Worm (Caenorhabditis elegans) whole organism, young adult: ENCODE data around the gene ztf-17.

Experiments
- F49E8.2 ChIP-seq: sonication (generic microtip); optimal IDR thresholded peaks from 3 replicates; lab custom pipeline; 2017; ENCODE audit warnings: missing genetic modification characterization, mild to moderate bottlenecking, missing compliant biosample characterization, antibody characterized with exemption, moderate library complexity; ENCODE audit not compliant: insufficient read depth
- F52B5.7 ChIP-seq: sonication (generic microtip); optimal IDR thresholded peaks from 2 replicates; lab custom pipeline; 2016; ENCODE audit warnings: mild to moderate bottlenecking, missing genetic modification characterization, missing compliant biosample characterization
- Y67H2A.10 ChIP-seq: fragments of 200-800 bp; sonication (Bioruptor generic); conservative IDR thresholded peaks from 2 replicates; pipeline ENCODE4 v1.3.6; 2022; ENCODE audit warnings: missing genetic modification reagents, missing genetic modification characterization, missing compliant biosample characterization
- ccch-3 ChIP-seq: fragments of 200-800 bp; sonication (Bioruptor generic); optimal IDR thresholded peaks from 2 replicates; lab custom pipeline; 2018; ENCODE audit warnings: mild to moderate bottlenecking, missing genetic modification characterization, missing compliant biosample characterization
- dpl-1 ChIP-seq: fragments of 150-350 bp; optimal IDR thresholded peaks from 2 replicates; lab custom pipeline; 2014; ENCODE audit warnings: missing biosample characterization, missing genetic modification reagents, missing genetic modification characterization
- efl-1 ChIP-seq: fragments of 150-350 bp; optimal IDR thresholded peaks from 2 replicates; lab custom pipeline; 2014; ENCODE audit warnings: missing biosample characterization, missing genetic modification reagents, missing genetic modification characterization
- let-607 ChIP-seq, 2 experiments: fragments of 200-800 bp in 1 of 2; sonication (Bioruptor generic) in 1 of 2; sonication (generic microtip) in 1 of 2; optimal IDR thresholded peaks; 2 replicates each; lab custom pipeline; 2016 to 2018; ENCODE audit warnings: mild to moderate bottlenecking in 2 of 2, missing compliant biosample characterization in 2 of 2, missing genetic modification characterization in 2 of 2, moderate library complexity in 2 of 2, missing genotype in 1 of 2
- nfyb-1 ChIP-seq: fragments of 200-800 bp; sonication (Bioruptor generic); IDR thresholded peaks from 2 replicates; pipeline ENCODE4 v1.3.6; 2022; ENCODE audit warnings: missing genetic modification reagents, missing genetic modification characterization, missing compliant biosample characterization
- sptf-2 ChIP-seq: fragments of 200-800 bp; sonication (Bioruptor generic); optimal IDR thresholded peaks from 2 replicates; lab custom pipeline; 2018; ENCODE audit warnings: mild to moderate bottlenecking, missing genetic modification characterization, missing compliant biosample characterization
- unc-62 ChIP-seq: fragments of 150-350 bp; optimal IDR thresholded peaks from 2 replicates; lab custom pipeline; 2014; ENCODE audit warnings: missing biosample characterization, missing genetic modification reagents, missing genetic modification characterization

- TF ChIP-seq ccch-3 (no peak), let-607 (tag; optimal IDR thresholded peaks at IDR 0.05; lab: Kevin White, UChicago) (no peak), dpl-1 (no peak), Y67H2A.10 (GFP tag; lab: Robert Waterston, UW) (no peak), sptf-2 (no peak), nfyb-1 (GFP tag; lab: Robert Waterston, UW) (0 out of 2 replicates have a peak, but pooled peaks have one; percentile 7), efl-1 (no peak), unc-62 (GFP tag; lab: Kevin White, UChicago) (no peak), F52B5.7 (no peak), F49E8.2 (tag; lab: Kevin White, UChicago) (no peak)
Observed at ce11 chrII:7891869-7892615, 22.1 kb upstream of the ztf-17 start.
